Worm (Caenorhabditis elegans): ENCODE data around the gene F43G6.10.
A peak's percentile ranks its signal among the peaks of the same experiment; 100 is the strongest.

Gene F43G6.10

DNA sequence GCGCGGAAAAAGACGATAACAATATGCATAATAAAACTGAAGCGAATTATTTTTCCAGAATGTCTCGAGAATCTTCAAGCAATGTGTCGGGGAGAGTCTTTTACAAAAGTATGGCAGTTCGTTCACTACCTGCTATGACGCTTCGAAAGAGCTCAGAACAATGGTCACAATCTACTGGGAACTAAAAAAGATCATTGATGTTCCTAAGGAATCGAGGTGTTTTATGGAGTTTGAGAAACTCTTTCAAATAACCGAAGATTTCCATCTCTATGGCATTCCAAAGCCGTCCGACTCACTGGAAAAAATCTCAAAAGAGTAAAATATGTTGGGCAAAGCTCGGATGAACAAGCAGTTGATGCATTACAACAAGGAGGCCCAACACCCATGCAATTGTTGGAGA is 36.8 kb upstream of the F43G6.10 start, which contains the start of gene F44E5.15:
Gene F44E5.15, plus strand, starts transcription at position 301 of the 400 bp plus-strand sequence.
- TF ChIP-seq lin-15B (tag; optimal IDR thresholded peaks at IDR 0.05) (no peak), eor-1 (tag; optimal IDR thresholded peaks at IDR 0.05) (no peak), snpc-4 (tag; optimal IDR thresholded peaks at IDR 0.05) (no peak), elt-3 (tag; optimal IDR thresholded peaks at IDR 0.05) (no peak), pha-4 (tag; optimal IDR thresholded peaks at IDR 0.05) (no peak), aly-2 (tag; optimal IDR thresholded peaks at IDR 0.05) (no peak), skn-1 (tag; optimal IDR thresholded peaks at IDR 0.05) (no peak), ceh-28 (tag; optimal IDR thresholded peaks at IDR 0.05) (no peak), ama-1 (optimal IDR thresholded peaks at IDR 0.05) (no peak), nhr-77 (tag; optimal IDR thresholded peaks at IDR 0.05) (no peak), unc-39 (tag; optimal IDR thresholded peaks at IDR 0.05) (no peak), nfya-1 (tag; optimal IDR thresholded peaks at IDR 0.05; ENCODE audit: insufficient read depth) (no peak), hmg-11 (tag; optimal IDR thresholded peaks at IDR 0.05) (no peak), sea-2 (GFP tag; optimal IDR thresholded peaks at IDR 0.05) (no peak), fos-1 (tag; optimal IDR thresholded peaks at IDR 0.05) (no peak)

ce11 chrII:11774218-11774617 is 34.9 kb upstream of the F43G6.10 start, which contains the start of gene F44E5.1:
F44E5.1 (minus strand) TSS chrII:11774559.
- TF ChIP-seq ceh-82 (tag; optimal IDR thresholded peaks at IDR 0.05) (no peak), ztf-11 (tag; optimal IDR thresholded peaks at IDR 0.05) (no peak), fkh-2 (tag; optimal IDR thresholded peaks at IDR 0.05) (no peak), tbx-2 (tag; optimal IDR thresholded peaks at IDR 0.05) (no peak), nhr-28 (tag; optimal IDR thresholded peaks at IDR 0.05) (no peak), nhr-76 (tag; optimal IDR thresholded peaks at IDR 0.05) (no peak), lin-39 (tag; optimal IDR thresholded peaks at IDR 0.05) (no peak)

- TF ChIP-seq egl-27 (tag; optimal IDR thresholded peaks at IDR 0.05) = no peak
- TF ChIP-seq nhr-25 (tag; optimal IDR thresholded peaks at IDR 0.05) = peak; percentile 49
- TF ChIP-seq zag-1 (tag; optimal IDR thresholded peaks at IDR 0.05) = no peak
- TF ChIP-seq eor-1 (tag; optimal IDR thresholded peaks at IDR 0.05) = no peak
- no peak for TF ChIP-seq nhr-28 (tag; optimal IDR thresholded peaks at IDR 0.05)
- peak; percentile 45 for TF ChIP-seq skn-1 (tag; optimal IDR thresholded peaks at IDR 0.05)
- no peak for TF ChIP-seq fkh-10 (GFP tag; optimal IDR thresholded peaks at IDR 0.05)
- no peak for TF ChIP-seq unc-62 (GFP tag; optimal IDR thresholded peaks at IDR 0.05)
- no peak for TF ChIP-seq tbx-2 (tag; optimal IDR thresholded peaks at IDR 0.05)
- TF ChIP-seq nhr-237 (tag; optimal IDR thresholded peaks at IDR 0.05) = no peak
- no peak for TF ChIP-seq nhr-77 (tag; optimal IDR thresholded peaks at IDR 0.05)
- TF ChIP-seq aly-2 (tag; optimal IDR thresholded peaks at IDR 0.05) = no peak
- no peak for TF ChIP-seq nhr-67 (tag; optimal IDR thresholded peaks at IDR 0.05)
- no peak for TF ChIP-seq ceh-16 (tag; optimal IDR thresholded peaks at IDR 0.05)
- peak; percentile 19 for TF ChIP-seq nhr-43 (tag; optimal IDR thresholded peaks at IDR 0.05; ENCODE audit: poor library complexity, severe bottlenecking)
- no peak for TF ChIP-seq fkh-2 (tag; optimal IDR thresholded peaks at IDR 0.05)
- TF ChIP-seq ZK546.5 (tag; optimal IDR thresholded peaks at IDR 0.05) = no peak
- no peak for TF ChIP-seq ztf-4 (tag; optimal IDR thresholded peaks at IDR 0.05)
- TF ChIP-seq nhr-76 (tag; optimal IDR thresholded peaks at IDR 0.05) = no peak
- TF ChIP-seq nhr-11 (tag; optimal IDR thresholded peaks at IDR 0.05) = no peak
- TF ChIP-seq nhr-23 (tag; optimal IDR thresholded peaks at IDR 0.05) = peak; percentile 48
- TF ChIP-seq sea-2 (GFP tag; optimal IDR thresholded peaks at IDR 0.05) = no peak
- peak; percentile 5 for TF ChIP-seq egl-5 (tag; optimal IDR thresholded peaks at IDR 0.05)
- no peak for TF ChIP-seq ceh-28 (tag; optimal IDR thresholded peaks at IDR 0.05)
- peak; percentile 85 for TF ChIP-seq nfya-1 (tag; optimal IDR thresholded peaks at IDR 0.05; ENCODE audit: insufficient read depth)
- no peak for TF ChIP-seq mml-1 (tag; optimal IDR thresholded peaks at IDR 0.05)
- TF ChIP-seq lsy-12 (tag; optimal IDR thresholded peaks at IDR 0.05) = no peak
- peak; percentile 24 for TF ChIP-seq lin-39 (tag; optimal IDR thresholded peaks at IDR 0.05)
- TF ChIP-seq elt-1 (tag; optimal IDR thresholded peaks at IDR 0.05) = no peak
- TF ChIP-seq lin-15B (tag; optimal IDR thresholded peaks at IDR 0.05) = peak; percentile 78
- TF ChIP-seq hmg-11 (tag; optimal IDR thresholded peaks at IDR 0.05) = peak; percentile 36
- TF ChIP-seq elt-2 (tag; optimal IDR thresholded peaks at IDR 0.05) = peak; percentile 31
- no peak for TF ChIP-seq unc-39 (tag; optimal IDR thresholded peaks at IDR 0.05)
- TF ChIP-seq pqm-1 (tag; optimal IDR thresholded peaks at IDR 0.05) = no peak
- no peak for TF ChIP-seq nhr-12 (tag; optimal IDR thresholded peaks at IDR 0.05)
- peak; percentile 77 for TF ChIP-seq pha-4 (tag; optimal IDR thresholded peaks at IDR 0.05)
- TF ChIP-seq ceh-82 (tag; optimal IDR thresholded peaks at IDR 0.05) = no peak
- no peak for TF ChIP-seq ama-1 (optimal IDR thresholded peaks at IDR 0.05)
- no peak for TF ChIP-seq ceh-9 (tag; optimal IDR thresholded peaks at IDR 0.05)
- no peak for TF ChIP-seq snpc-4 (tag; optimal IDR thresholded peaks at IDR 0.05)
- TF ChIP-seq ztf-11 (tag; optimal IDR thresholded peaks at IDR 0.05) = no peak
- TF ChIP-seq jun-1 (tag; optimal IDR thresholded peaks at IDR 0.05) = no peak
- no peak for TF ChIP-seq fos-1 (tag; optimal IDR thresholded peaks at IDR 0.05)
- TF ChIP-seq mdl-1 (tag; optimal IDR thresholded peaks at IDR 0.05) = no peak
- TF ChIP-seq daf-12 (tag; optimal IDR thresholded peaks at IDR 0.05) = no peak
- no peak for TF ChIP-seq elt-3 (tag; optimal IDR thresholded peaks at IDR 0.05)
These were observed 31.2 kb upstream of the F43G6.10 start, which contains the start of the genes patr-1 and dna-2 for ce11 chrII:11777893-11778480. patr-1 (minus strand) TSS chrII:11777943. dna-2 (plus strand) TSS chrII:11778430.

Measured in whole organism, L3 larva.